Fruit fly (Drosophila melanogaster) whole organism, larva: ENCODE data around the gene CG14104.

Source experiments
- noc ChIP-seq: fragments of 200-800 bp; sonication (Bioruptor generic); optimal IDR thresholded peaks from 3 replicates; lab custom pipeline; 2019; ENCODE audit warnings: missing biosample characterization, mild to moderate bottlenecking, missing genetic modification characterization, moderate library complexity

The CG14104 gene

DNA sequence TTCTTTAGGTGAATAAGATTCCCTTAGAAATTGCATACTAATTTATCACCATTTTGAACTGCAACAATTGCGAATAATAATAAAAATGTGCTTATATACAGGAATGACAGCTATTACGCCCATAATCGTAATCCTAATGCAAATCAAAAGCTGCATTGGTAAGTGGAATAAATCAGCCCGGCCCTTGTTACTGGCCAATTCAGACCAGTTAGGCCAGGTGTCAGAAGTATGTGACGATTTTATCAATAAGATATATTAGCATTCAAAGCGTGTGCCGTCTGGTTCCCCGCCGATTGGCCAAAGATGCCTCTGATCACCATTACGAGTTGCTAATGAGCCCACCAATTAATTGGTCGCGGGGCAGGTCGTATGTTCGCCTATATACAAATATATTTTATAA lies 5.5 kb upstream of the CG14104 start:
- no peak for TF ChIP-seq noc (tag; lab: Kevin White, UChicago)

DNA sequence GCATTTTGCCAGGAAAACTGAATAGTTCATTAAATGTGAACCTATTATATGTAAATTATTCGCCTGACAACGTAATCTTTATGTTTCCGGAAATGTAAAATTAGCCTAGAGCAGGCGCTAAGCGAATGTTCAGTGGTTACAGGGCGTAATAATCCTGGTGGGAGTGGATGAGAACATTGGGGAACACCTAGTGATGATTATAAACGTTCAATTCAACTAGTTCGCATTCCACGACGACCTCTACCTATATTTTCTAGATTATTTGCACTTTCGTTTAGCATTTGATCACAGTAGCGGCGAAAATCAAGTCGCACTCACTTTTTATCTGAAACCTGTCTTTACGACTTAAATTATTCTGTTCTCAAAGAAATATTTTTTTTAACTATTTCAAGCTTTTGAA lies 522 bp upstream of the CG14104 start:
- no peak for TF ChIP-seq noc (tag; lab: Kevin White, UChicago)

DNA sequence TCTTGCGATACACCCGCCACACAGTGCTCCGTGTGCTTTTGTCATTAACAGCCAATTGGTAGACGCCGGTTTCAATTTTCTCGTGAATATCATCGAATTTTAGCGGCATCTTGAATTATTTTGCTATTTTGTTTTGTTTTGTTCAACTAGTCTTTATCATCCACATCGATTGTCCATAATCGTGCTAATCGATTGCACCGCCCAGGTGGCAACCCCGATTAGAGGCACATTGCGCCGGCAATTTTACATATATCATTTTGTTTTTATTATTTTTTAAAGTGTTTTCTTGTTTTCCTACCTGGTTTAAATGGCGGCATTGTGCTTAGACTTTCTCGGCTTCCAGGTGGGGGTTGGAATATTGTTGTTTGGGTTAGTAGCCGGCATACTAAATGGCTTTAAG lies 1.1 kb downstream of the CG14104 start, which contains the start of gene CG34116:
TSS of gene CG34116 (minus strand) at position 142 of the 400 bp plus-strand sequence.
- no peak for TF ChIP-seq noc (tag; lab: Kevin White, UChicago)

DNA sequence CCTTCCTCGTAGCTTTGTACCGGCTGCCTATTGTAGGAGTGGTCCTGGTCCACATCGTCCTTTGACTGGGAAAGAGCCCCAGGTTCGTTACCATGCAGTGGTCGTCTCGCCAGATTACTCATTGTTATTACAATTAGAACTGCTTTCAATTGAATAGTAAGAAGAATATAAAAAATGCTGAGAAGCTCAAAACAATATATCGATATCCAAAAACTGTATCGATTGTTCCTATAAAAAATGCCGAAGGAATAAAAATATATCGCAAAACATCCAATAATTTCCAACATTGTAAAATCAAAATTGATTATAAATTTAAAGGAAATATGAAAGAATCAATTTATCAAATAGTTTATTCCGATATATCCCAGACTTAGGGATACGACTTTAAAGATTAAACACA lies 2.1 kb downstream of the CG14104 start, which contains the start of the genes TORIP and Ccdc58:
TSS of gene TORIP (minus strand) at position 173 of the 400 bp plus-strand sequence.
TSS of gene Ccdc58 (plus strand) at position 274 of the 400 bp plus-strand sequence.
- no peak for TF ChIP-seq noc (tag; lab: Kevin White, UChicago)

DNA sequence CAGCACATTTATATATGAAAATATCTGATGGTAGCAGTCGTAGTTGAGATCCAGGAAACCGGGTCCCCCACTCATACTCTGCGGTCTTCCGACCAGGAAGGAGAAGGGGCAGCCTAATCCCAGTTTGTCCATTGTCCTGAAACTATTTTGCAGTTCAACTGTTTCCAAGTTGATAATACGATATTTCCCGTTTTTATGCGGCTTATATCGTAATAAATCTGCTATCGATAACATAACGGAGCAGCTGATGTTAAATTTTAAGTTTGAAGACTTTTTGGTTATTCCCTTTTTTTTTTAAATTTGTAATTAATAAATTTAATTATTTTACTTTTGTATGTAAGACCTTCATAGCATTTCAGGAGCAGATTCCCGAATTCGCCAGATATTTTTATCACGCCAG lies 5.9 kb downstream of the CG14104 start, which contains the start of gene CG14102:
TSS of gene CG14102 (minus strand) at position 187 of the 400 bp plus-strand sequence.
- TF ChIP-seq noc (tag; lab: Kevin White, UChicago) = no peak

DNA sequence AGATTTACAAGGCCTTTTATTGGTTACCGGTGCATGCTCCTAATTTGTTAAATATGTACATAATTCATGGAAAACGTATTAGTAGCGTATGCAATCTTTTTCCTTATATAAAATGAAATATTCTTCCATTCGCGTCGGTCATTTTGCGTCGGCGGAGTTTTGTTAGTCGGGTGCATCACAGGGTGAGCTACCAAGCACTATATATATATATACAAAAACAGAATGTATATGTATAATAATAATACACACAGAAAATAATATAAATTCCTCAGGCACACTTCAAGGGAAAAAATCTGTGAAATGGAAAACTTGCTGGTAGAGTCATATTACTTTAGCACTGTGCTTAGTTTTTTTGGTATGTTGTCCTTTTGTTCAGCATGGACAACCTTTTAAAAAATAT lies 8.0 kb downstream of the CG14104 start, which contains the start of gene Ir76a:
TSS of gene Ir76a (plus strand) at position 301 of the 400 bp plus-strand sequence.
- no peak for TF ChIP-seq noc (tag; lab: Kevin White, UChicago)

DNA sequence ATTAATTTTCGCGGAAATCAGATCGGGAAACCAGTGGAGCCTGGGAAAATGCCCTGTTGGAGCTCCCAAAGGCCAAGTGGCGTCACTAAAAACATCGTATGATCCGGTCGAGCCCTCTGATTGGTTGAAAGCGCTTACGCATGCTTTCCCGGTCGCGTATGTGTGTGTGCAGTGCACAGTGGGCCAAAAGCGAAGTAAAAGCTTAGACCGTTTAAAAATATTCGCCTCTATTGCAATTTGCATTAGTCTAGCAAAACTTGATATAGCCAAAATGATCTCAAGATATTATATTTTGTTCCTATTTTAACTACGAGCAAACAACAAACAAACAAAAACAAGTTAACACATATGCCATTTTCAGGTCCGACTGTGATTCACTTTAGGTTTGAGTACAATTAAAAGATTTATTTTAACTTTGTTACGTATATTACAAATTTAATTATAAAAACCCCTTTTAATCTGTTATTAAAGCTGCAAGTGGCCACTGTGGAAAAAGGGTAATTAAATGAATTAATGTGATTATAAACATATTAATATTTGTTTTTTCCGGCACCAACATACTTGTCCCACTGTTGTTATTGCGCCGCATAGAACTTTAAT lies 12.7 kb downstream of the CG14104 start:
- peak; percentile 94 for TF ChIP-seq noc (tag; lab: Kevin White, UChicago)

DNA sequence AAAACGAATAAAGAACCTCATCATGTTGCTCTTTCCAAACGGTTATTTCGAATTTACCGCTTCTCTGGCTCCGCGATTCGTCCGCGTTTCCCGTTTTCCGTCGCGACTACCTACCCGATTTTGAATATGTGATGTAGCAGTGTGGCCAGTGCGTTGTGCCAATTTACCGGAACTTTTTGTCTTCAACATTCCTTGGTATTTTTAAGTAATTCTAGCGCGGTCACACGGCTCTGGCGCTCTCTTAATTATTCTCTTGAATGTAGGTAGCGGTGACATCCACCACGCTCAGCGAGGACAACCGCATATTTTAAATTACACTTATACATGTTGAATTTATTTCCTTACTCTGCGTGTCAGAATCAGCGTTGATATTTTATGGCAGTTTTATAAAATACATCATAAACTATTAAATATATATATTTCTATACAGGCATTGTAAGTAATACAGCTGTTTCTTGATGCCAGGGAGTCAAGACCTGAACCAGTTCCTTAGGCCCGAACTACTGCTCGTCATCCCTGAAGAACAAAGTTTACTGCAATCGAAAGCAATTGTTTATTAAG lies 13.5 kb downstream of the CG14104 start, which contains the start of the genes CG42637, Gyc76C and SREBP:
TSS of gene CG42637 (minus strand) at position 132 of the 561 bp plus-strand sequence.
TSS of gene Gyc76C (minus strand) at position 132 of the 561 bp plus-strand sequence.
TSS of gene SREBP (plus strand) at position 498 of the 561 bp plus-strand sequence.
- no peak for TF ChIP-seq noc (tag; lab: Kevin White, UChicago)

DNA sequence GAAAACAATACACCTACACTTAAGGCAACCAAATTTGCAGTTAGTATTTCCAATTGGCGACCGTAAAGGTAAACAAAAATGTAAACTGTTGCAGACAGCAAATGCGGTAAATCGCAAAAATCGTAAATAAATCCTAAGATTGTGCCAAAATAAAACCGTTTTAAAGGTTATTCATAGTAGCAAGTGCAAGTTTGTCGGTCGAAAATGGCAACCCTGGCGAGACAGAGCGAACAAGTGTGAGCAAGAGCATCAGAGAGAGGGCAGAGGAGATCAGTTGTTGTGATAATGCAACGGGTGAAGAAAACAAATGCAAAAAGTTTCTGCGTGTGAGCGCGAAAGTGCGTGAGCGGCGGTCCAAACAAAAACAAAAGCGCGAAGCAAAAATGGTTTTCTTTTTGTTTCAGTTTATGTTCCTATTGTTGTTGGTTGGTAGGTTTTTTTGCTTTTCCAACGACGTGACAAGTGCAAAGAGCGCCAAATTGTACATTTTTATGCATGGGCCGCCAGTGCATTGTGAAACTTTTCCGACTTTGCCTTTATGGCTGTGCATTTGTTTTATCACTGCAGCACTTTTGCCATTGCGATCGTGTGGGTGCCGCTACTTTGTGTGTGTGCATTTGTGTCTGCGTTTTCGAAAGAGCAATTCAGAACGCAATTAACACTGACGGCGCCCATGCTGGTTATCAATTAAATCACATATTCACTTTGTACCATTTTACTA lies 14.1 kb downstream of the CG14104 start:
- TF ChIP-seq noc (tag; lab: Kevin White, UChicago) = no peak

DNA sequence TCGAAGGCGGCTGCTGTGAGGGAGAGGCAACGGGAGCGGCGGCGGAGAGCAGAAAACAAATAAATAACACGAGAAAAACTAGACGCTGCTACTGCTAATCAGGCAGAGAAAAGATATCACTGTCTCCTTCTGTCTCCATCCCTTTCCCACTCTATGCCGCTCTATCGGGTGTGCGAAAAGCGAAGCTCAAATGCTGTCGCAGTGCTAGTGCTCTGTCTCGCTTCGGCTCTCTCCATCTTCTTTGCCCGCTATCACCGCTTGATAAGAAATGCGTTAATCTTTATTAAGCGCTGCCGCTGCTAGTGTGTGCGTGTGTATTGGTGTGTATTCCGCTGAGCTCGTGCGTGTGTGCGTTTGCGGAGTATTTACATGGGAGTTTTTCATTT lies 15.3 kb downstream of the CG14104 start:
- TF ChIP-seq noc (tag; lab: Kevin White, UChicago) = peak; percentile 45

DNA sequence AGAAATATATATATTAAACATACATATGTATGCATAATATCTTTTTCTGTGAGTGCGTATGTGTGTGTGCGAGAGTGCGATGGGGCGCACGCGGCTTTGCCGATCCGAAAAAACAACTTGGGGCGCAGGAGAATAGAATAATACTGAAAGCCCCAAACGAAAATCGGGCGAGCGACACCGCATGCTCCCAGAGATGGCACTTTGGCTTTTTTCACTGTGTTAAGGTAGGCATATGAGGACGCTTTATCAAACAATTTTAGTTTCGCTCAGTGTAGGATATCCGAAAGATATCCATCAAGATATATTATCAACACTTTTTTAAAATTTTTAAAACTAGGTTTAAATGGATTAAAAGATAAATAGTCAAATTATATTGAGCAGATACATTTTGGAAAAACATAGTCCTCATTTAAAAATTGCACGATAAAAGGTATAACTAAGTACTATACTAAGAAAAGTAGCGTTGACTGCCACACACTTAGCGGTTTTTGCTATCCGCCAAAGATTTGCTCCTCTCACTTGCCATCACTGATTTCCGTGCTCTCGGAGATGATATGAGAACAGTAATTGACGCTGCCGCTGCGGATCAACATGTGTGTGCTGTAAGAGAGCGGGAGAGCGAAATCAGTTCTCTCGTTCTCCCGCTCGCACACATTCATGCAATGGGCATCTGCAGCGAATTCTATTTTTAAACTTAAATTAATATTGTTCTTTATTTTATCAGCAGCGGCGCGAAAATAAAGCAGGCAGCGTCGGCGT lies 15.9 kb downstream of the CG14104 start:
- peak; percentile 75 for TF ChIP-seq noc (tag; lab: Kevin White, UChicago)

DNA sequence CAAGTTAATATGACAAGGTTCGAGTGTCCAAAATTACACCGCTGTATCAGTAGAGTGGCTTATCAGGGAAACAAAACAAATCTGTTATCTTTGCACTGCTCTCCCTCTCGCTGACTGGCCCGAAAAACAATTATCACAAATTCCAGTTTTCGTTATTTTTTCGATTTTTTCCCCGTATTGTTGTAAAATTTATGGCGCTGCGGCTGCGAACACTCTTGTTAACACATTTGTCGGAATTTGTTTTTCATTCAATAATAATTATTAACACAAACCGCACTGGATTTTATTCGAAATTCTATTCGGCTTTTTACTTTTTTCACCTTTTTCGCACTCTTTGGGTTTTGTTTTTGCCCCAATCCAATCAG lies 16.5 kb downstream of the CG14104 start:
- TF ChIP-seq noc (tag; lab: Kevin White, UChicago) = no peak

DNA sequence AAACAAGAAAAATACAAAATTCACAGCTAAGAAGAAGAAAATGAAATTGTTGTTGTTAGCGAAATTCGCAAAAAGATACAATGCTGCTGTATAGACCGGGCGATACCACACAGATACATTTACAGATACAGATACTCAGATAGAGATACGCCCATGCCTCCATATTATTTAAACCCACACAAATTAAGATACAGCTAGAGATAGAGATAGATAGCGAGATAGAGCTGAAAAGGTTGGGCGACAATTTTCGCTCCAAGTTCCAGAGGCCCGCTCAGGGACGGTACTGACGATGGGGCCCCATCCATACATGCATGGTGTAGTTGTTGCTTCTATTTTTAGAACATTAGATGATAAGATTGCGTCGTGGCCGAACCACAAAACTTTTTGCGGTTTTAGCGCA lies 19.4 kb downstream of the CG14104 start:
- peak; percentile 53 for TF ChIP-seq noc (tag; lab: Kevin White, UChicago)

DNA sequence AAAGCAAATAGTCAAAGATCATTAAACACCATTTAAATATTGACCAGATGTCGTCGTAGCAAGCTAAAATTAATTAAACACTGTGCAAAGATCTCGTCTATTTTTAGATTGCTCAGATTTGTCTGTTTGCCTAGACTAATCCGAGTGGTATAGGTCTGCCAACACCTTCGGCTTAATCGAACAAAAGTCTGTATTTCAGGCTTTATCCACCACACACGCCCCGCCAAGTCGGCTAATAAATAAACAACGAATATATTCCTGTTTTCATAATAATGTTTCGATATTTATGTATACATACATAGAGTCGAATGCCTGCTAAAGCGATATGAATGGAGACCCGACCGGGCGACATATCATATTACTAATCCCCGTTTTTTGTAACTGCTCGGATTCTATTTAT lies 28.5 kb downstream of the CG14104 start:
- TF ChIP-seq noc (tag; lab: Kevin White, UChicago) = no peak

DNA sequence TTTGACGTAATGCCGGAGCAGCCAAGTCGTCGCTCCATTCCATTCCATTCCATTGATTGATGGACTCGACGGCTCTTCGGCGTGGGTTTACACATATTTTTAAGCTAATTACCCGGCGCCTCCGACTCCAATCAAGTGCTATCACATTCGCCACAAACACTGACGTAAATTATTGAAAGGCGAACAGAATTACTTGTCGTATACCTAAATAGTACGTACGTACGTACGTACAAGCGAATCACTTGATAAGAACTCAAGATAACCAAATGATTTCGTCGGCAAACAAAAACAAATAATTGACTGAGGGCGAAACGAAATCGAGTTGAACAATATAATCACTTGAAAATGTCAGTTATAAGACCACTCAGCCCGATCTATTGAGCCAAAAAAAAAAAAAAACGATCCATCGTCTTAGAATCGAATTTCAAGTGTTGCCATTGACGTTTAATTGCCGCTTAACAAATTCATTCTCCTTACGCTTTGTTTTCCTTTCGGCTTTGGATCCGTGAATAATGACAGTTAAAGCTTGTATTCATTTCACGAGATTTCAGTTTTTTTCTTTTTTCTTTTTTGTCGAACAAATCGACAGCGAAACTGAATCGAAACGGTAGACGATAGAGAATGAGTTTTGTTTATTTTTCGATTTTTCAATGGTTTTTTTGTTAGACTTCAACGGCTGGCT lies 29.6 kb downstream of the CG14104 start:
- TF ChIP-seq noc (tag; lab: Kevin White, UChicago) = peak; percentile 87
